Worm (Caenorhabditis elegans): Measurements from ENCODE around the gene madf-9.

Gene madf-9

DNA sequence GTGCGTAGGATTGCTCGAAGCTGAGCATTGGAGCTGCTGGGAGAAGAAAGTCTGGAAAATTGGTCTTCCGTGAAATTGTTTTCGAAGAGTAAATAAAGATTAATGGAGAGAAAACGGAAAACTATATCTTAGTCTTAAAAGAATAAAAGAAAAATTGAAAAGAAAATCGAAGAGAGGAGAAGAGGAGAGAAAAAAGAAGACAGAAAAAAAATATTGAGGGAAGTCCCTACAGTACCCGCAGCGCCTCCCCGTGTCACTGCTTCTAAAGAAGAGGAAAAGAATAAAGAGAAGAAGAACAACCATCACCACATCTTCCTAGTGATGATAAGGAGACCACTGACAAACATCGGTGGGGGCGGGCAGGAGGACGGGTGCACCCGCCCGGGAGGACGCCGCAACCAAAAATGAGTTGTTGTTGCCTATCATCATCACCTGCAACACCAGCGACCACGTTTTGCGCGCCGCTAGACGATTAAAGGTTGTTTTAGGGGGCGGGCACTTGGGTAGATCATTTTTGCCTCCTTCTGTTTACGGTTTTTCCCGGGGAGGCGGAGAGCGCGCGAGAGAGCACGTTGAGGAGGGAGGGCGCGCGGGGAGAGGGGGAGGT is 11.9 kb downstream of the madf-9 start, which contains the start of gene CC8.2:
TSS of gene CC8.2 (minus strand) at position 51 of the 607 bp plus-strand sequence.
- TF ChIP-seq cog-1 (tag; optimal IDR thresholded peaks at IDR 0.05) (no peak), ztf-23 (GFP tag; IDR thresholded peaks at IDR 0.05) (0 out of 2 replicates have a peak, but pooled peaks have one; percentile 27)

- TF ChIP-seq tab-1 (GFP tag; IDR thresholded peaks at IDR 0.05) (no peak), ztf-23 (GFP tag; IDR thresholded peaks at IDR 0.05) (no peak), cog-1 (tag; optimal IDR thresholded peaks at IDR 0.05) (no peak), flt-1 (GFP tag; IDR thresholded peaks at IDR 0.05) (no peak), T22C8.4 (GFP tag; IDR thresholded peaks at IDR 0.05) (no peak), klf-2 (GFP tag; conservative IDR thresholded peaks at IDR 0.05) (no peak), med-1 (GFP tag; optimal IDR thresholded peaks at IDR 0.05; ENCODE audit: insufficient read depth) (no peak), ztf-29 (GFP tag; IDR thresholded peaks at IDR 0.05) (no peak), ref-1 (GFP tag; conservative IDR thresholded peaks at IDR 0.05) (no peak)
Measured at ce11 chrIV:3652223-3652622, 15.3 kb downstream of the madf-9 start.

ce11 chrIV:3652784-3653383 is 16.0 kb downstream of the madf-9 start:
- TF ChIP-seq klf-2 (GFP tag; conservative IDR thresholded peaks at IDR 0.05) (no peak), ztf-23 (GFP tag; IDR thresholded peaks at IDR 0.05) (no peak), T22C8.4 (GFP tag; IDR thresholded peaks at IDR 0.05) (no peak), cog-1 (tag; optimal IDR thresholded peaks at IDR 0.05) (no peak), flt-1 (GFP tag; IDR thresholded peaks at IDR 0.05) (no peak), tab-1 (GFP tag; IDR thresholded peaks at IDR 0.05) (no peak), ztf-29 (GFP tag; IDR thresholded peaks at IDR 0.05) (no peak), med-1 (GFP tag; optimal IDR thresholded peaks at IDR 0.05; ENCODE audit: insufficient read depth) (no peak), ref-1 (GFP tag; conservative IDR thresholded peaks at IDR 0.05) (no peak)

ce11 chrIV:3653420-3653823 is 16.5 kb downstream of the madf-9 start:
- no peak for TF ChIP-seq ref-1 (GFP tag; conservative IDR thresholded peaks at IDR 0.05)
- TF ChIP-seq med-1 (GFP tag; optimal IDR thresholded peaks at IDR 0.05; ENCODE audit: insufficient read depth), result no peak
- TF ChIP-seq ztf-23 (GFP tag; IDR thresholded peaks at IDR 0.05), result no peak
- no peak for TF ChIP-seq flt-1 (GFP tag; IDR thresholded peaks at IDR 0.05)
- TF ChIP-seq tab-1 (GFP tag; IDR thresholded peaks at IDR 0.05), result no peak
- no peak for TF ChIP-seq cog-1 (tag; optimal IDR thresholded peaks at IDR 0.05)
- no peak for TF ChIP-seq ztf-29 (GFP tag; IDR thresholded peaks at IDR 0.05)
- no peak for TF ChIP-seq T22C8.4 (GFP tag; IDR thresholded peaks at IDR 0.05)
- TF ChIP-seq klf-2 (GFP tag; conservative IDR thresholded peaks at IDR 0.05), result no peak

ce11 chrIV:3654214-3654613 is 17.3 kb downstream of the madf-9 start:
- TF ChIP-seq T22C8.4 (GFP tag; IDR thresholded peaks at IDR 0.05) (no peak), klf-2 (GFP tag; conservative IDR thresholded peaks at IDR 0.05) (no peak)

- TF ChIP-seq ztf-29 (GFP tag; IDR thresholded peaks at IDR 0.05), result no peak
- no peak for TF ChIP-seq klf-2 (GFP tag; conservative IDR thresholded peaks at IDR 0.05)
- TF ChIP-seq tab-1 (GFP tag; IDR thresholded peaks at IDR 0.05), result no peak
- no peak for TF ChIP-seq med-1 (GFP tag; optimal IDR thresholded peaks at IDR 0.05; ENCODE audit: insufficient read depth)
- no peak for TF ChIP-seq T22C8.4 (GFP tag; IDR thresholded peaks at IDR 0.05)
- TF ChIP-seq cog-1 (tag; optimal IDR thresholded peaks at IDR 0.05), result no peak
- no peak for TF ChIP-seq ztf-23 (GFP tag; IDR thresholded peaks at IDR 0.05)
- no peak for TF ChIP-seq flt-1 (GFP tag; IDR thresholded peaks at IDR 0.05)
- TF ChIP-seq ref-1 (GFP tag; conservative IDR thresholded peaks at IDR 0.05), result no peak
Measured at ce11 chrIV:3654823-3655222, 17.9 kb downstream of the madf-9 start.

DNA sequence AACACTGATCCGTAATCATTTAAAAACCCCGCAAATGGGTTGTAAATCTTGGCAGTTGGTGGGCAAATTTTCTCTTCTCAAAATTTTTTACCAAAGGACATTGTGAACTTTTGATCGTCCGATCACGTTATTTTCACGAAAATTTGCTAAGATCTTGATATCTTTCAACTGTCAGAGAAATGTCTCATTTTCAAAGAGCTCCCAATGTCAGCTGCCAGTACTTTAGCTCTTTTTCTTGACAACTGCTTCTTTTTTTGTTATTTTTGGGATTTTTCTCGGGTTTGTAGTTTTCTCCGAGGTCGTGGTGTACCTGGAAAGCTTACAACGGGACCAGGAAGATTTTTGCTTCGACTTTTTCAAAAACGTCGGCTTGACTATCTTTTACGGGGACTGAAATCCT is 19.0 kb downstream of the madf-9 start:
- TF ChIP-seq T22C8.4 (GFP tag; IDR thresholded peaks at IDR 0.05), result no peak
- TF ChIP-seq tab-1 (GFP tag; IDR thresholded peaks at IDR 0.05), result no peak
- no peak for TF ChIP-seq flt-1 (GFP tag; IDR thresholded peaks at IDR 0.05)
- no peak for TF ChIP-seq med-1 (GFP tag; optimal IDR thresholded peaks at IDR 0.05; ENCODE audit: insufficient read depth)
- TF ChIP-seq ztf-23 (GFP tag; IDR thresholded peaks at IDR 0.05), result no peak
- TF ChIP-seq cog-1 (tag; optimal IDR thresholded peaks at IDR 0.05), result no peak
- no peak for TF ChIP-seq ref-1 (GFP tag; conservative IDR thresholded peaks at IDR 0.05)
- TF ChIP-seq ztf-29 (GFP tag; IDR thresholded peaks at IDR 0.05), result no peak
- no peak for TF ChIP-seq klf-2 (GFP tag; conservative IDR thresholded peaks at IDR 0.05)

ce11 chrIV:3659951-3660350 is 23.1 kb downstream of the madf-9 start:
- no peak for TF ChIP-seq tab-1 (GFP tag; IDR thresholded peaks at IDR 0.05)
- no peak for TF ChIP-seq T22C8.4 (GFP tag; IDR thresholded peaks at IDR 0.05)
- TF ChIP-seq flt-1 (GFP tag; IDR thresholded peaks at IDR 0.05), result no peak
- TF ChIP-seq ztf-23 (GFP tag; IDR thresholded peaks at IDR 0.05), result no peak
- TF ChIP-seq klf-2 (GFP tag; conservative IDR thresholded peaks at IDR 0.05), result no peak
- no peak for TF ChIP-seq ztf-29 (GFP tag; IDR thresholded peaks at IDR 0.05)
- TF ChIP-seq cog-1 (tag; optimal IDR thresholded peaks at IDR 0.05), result no peak
- TF ChIP-seq ref-1 (GFP tag; conservative IDR thresholded peaks at IDR 0.05), result no peak
- no peak for TF ChIP-seq med-1 (GFP tag; optimal IDR thresholded peaks at IDR 0.05; ENCODE audit: insufficient read depth)

DNA sequence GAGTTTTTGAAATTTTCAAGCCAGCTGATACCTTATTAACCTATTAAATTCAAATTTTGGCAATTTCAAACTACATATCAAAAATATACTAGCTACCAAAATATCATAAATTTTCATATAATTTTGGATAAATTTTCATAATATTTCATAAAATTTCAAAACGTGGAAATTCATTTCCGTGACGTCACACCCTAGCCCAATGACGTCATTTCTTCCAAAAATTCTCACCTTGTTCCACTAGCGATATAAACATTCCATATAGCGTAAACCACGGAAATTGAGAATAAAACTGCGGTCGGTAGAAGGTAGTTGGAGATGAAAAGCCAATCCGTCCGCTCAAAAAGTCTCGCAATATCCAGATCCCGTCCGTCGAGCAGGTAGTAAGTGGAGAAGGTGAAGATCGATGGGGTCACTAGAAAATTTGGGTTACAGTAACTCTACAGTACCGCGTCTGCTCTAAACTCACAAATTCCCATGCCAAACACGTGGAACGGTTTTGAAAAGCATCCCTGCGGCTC is 24.3 kb downstream of the madf-9 start:
- no peak for TF ChIP-seq med-1 (GFP tag; optimal IDR thresholded peaks at IDR 0.05; ENCODE audit: insufficient read depth)
- no peak for TF ChIP-seq cog-1 (tag; optimal IDR thresholded peaks at IDR 0.05)
- TF ChIP-seq tab-1 (GFP tag; IDR thresholded peaks at IDR 0.05), result no peak
- TF ChIP-seq flt-1 (GFP tag; IDR thresholded peaks at IDR 0.05), result no peak
- no peak for TF ChIP-seq ref-1 (GFP tag; conservative IDR thresholded peaks at IDR 0.05)
- no peak for TF ChIP-seq ztf-23 (GFP tag; IDR thresholded peaks at IDR 0.05)
- no peak for TF ChIP-seq T22C8.4 (GFP tag; IDR thresholded peaks at IDR 0.05)
- no peak for TF ChIP-seq klf-2 (GFP tag; conservative IDR thresholded peaks at IDR 0.05)
- TF ChIP-seq ztf-29 (GFP tag; IDR thresholded peaks at IDR 0.05), result no peak

DNA sequence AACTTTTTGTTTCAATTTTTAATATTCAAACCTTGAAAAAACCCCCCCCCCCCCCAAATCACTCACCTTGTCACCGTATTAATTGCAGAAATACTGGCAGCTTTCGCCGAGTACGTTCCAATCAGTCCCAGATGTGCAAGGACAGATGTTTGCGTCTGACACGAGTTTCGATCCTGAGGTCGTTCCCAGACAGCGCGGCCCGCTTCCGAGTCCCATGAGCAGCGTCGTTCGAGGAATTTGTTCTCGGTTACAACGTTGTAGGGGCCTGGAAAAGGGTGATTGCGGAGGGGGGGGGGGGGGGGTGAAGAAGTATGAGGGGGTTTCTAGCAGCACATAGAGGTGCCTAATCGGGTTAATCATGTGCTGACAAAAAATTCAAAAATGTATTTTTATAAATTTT is 26.0 kb downstream of the madf-9 start:
- TF ChIP-seq med-1 (GFP tag; optimal IDR thresholded peaks at IDR 0.05; ENCODE audit: insufficient read depth) (no peak), tab-1 (GFP tag; IDR thresholded peaks at IDR 0.05) (no peak), T22C8.4 (GFP tag; IDR thresholded peaks at IDR 0.05) (no peak), ztf-23 (GFP tag; IDR thresholded peaks at IDR 0.05) (no peak), flt-1 (GFP tag; IDR thresholded peaks at IDR 0.05) (no peak), cog-1 (tag; optimal IDR thresholded peaks at IDR 0.05) (no peak), klf-2 (GFP tag; conservative IDR thresholded peaks at IDR 0.05) (no peak), ref-1 (GFP tag; conservative IDR thresholded peaks at IDR 0.05) (no peak), ztf-29 (GFP tag; IDR thresholded peaks at IDR 0.05) (no peak)

Data from whole organism, midembryonic.